Fruit fly (Drosophila melanogaster) whole organism, embryonic: ENCODE data around the gene CG10064.
A peak's percentile ranks its signal among the peaks of the same experiment; 100 is the strongest.

Experiments
- CG10267 ChIP-seq: fragments of 200-800 bp; sonication (Bioruptor generic); optimal IDR thresholded peaks from 2 replicates; lab custom pipeline; 2018; ENCODE audit warnings: missing biosample characterization, mild to moderate bottlenecking, missing genetic modification characterization, moderate library complexity
- CG11504 ChIP-seq: fragments of 200-800 bp; sonication (Bioruptor generic); optimal IDR thresholded peaks from 3 replicates; lab custom pipeline; 2019; ENCODE audit warnings: missing biosample characterization, mild to moderate bottlenecking, missing genetic modification characterization, moderate library complexity
- CG11695 ChIP-seq: fragments of 200-800 bp; sonication (Bioruptor generic); IDR thresholded peaks from 3 replicates; pipeline ENCODE4 v1.3.6; 2022; ENCODE audit warnings: missing biosample characterization, missing genetic modification characterization
- CG12155 ChIP-seq: fragments of 200-800 bp; sonication (Bioruptor generic); optimal IDR thresholded peaks from 3 replicates; lab custom pipeline; 2016; ENCODE audit warnings: missing biosample characterization, missing genetic modification characterization
- CG12391 ChIP-seq: fragments of 200-800 bp; sonication (Bioruptor generic); optimal IDR thresholded peaks from 3 replicates; lab custom pipeline; 2018; ENCODE audit warnings: missing biosample characterization, mild to moderate bottlenecking, missing genetic modification characterization, moderate library complexity
- CG12659 ChIP-seq: fragments of 200-800 bp; sonication (Bioruptor generic); optimal IDR thresholded peaks from 3 replicates; lab custom pipeline; 2017; ENCODE audit warnings: mild to moderate bottlenecking, missing biosample characterization, missing genetic modification reagents, missing genetic modification characterization
- CG14667 ChIP-seq: fragments of 200-800 bp; sonication (Bioruptor generic); IDR thresholded peaks from 2 replicates; pipeline ENCODE4 v1.3.6; 2022; ENCODE audit warnings: missing biosample characterization, missing genetic modification characterization
- CG14965 ChIP-seq: fragments of 200-800 bp; sonication (Bioruptor generic); optimal IDR thresholded peaks from 2 replicates; lab custom pipeline; 2016; ENCODE audit warnings: missing biosample characterization, missing genetic modification characterization, borderline replicate concordance
- CG15696 ChIP-seq: fragments of 200-800 bp; sonication (Bioruptor generic); optimal IDR thresholded peaks from 2 replicates; lab custom pipeline; 2019; ENCODE audit warnings: missing biosample characterization, mild to moderate bottlenecking, missing genetic modification characterization, moderate library complexity
- CG16863 ChIP-seq: fragments of 200-800 bp; sonication (Bioruptor generic); optimal IDR thresholded peaks from 3 replicates; lab custom pipeline; 2016; ENCODE audit warnings: missing biosample characterization, missing genetic modification characterization
- CG2120 ChIP-seq: fragments of 200-800 bp; sonication (Bioruptor generic); optimal IDR thresholded peaks from 3 replicates; lab custom pipeline; 2016; ENCODE audit warnings: missing biosample characterization, missing genetic modification characterization
- CG2712 ChIP-seq: fragments of 200-800 bp; optimal IDR thresholded peaks from 3 replicates; lab custom pipeline; 2019; ENCODE audit warnings: missing biosample characterization, mild to moderate bottlenecking, missing genetic modification characterization, moderate library complexity
- CG32532 ChIP-seq: fragments of 200-800 bp; sonication (Bioruptor generic); IDR thresholded peaks from 2 replicates; pipeline ENCODE4 v1.3.6; 2022; ENCODE audit warnings: missing biosample characterization, missing genetic modification characterization
- CG33557 ChIP-seq: fragments of 200-800 bp; sonication (Bioruptor generic); optimal IDR thresholded peaks from 2 replicates; lab custom pipeline; 2019; ENCODE audit warnings: missing biosample characterization, mild to moderate bottlenecking, missing genetic modification characterization, moderate library complexity
- CG6854 ChIP-seq: fragments of 200-800 bp; sonication (Bioruptor generic); optimal IDR thresholded peaks from 3 replicates; lab custom pipeline; 2017; ENCODE audit warnings: missing biosample characterization, mild to moderate bottlenecking, missing genetic modification characterization
- CG7271 ChIP-seq: fragments of 200-800 bp; sonication (Bioruptor generic); optimal IDR thresholded peaks from 2 replicates; lab custom pipeline; 2018; ENCODE audit warnings: missing biosample characterization, mild to moderate bottlenecking, missing genetic modification characterization, moderate library complexity
- CG7839 ChIP-seq: fragments of 200-800 bp; sonication (Bioruptor generic); optimal IDR thresholded peaks from 3 replicates; lab custom pipeline; 2018; ENCODE audit warnings: missing biosample characterization, mild to moderate bottlenecking, missing genetic modification characterization, moderate library complexity
- CG8944 ChIP-seq: fragments of 200-800 bp; sonication (Bioruptor generic); optimal IDR thresholded peaks from 3 replicates; lab custom pipeline; 2016; ENCODE audit warnings: missing biosample characterization, missing genetic modification characterization
- CG9215 ChIP-seq: fragments of 200-800 bp; sonication (Bioruptor generic); IDR thresholded peaks from 2 replicates; pipeline ENCODE4 v1.3.6; 2022; ENCODE audit warnings: missing biosample characterization, missing genetic modification characterization
- Chrac-16 ChIP-seq: fragments of 200-800 bp; sonication (Bioruptor generic); optimal IDR thresholded peaks from 3 replicates; lab custom pipeline; 2016; ENCODE audit warnings: missing biosample characterization, missing genetic modification characterization
- CkIIα-i1 ChIP-seq: fragments of 200-800 bp; sonication (Bioruptor generic); IDR thresholded peaks from 2 replicates; pipeline ENCODE4 v1.3.6; 2022; ENCODE audit warnings: missing biosample characterization, missing genetic modification characterization
- CoRest ChIP-seq: fragments of 200-800 bp; sonication (Bioruptor generic); optimal IDR thresholded peaks from 3 replicates; lab custom pipeline; 2018; ENCODE audit warnings: missing biosample characterization, mild to moderate bottlenecking, missing genetic modification characterization, moderate library complexity
- D19A ChIP-seq: fragments of 200-800 bp; optimal IDR thresholded peaks from 3 replicates; lab custom pipeline; 2019; ENCODE audit warnings: missing biosample characterization, mild to moderate bottlenecking, missing genetic modification characterization, moderate library complexity
- Dip3 ChIP-seq: fragments of 200-800 bp; sonication (Bioruptor generic); optimal IDR thresholded peaks from 3 replicates; lab custom pipeline; 2016; ENCODE audit warnings: missing biosample characterization, missing genetic modification characterization
- Drgx ChIP-seq: fragments of 200-800 bp; sonication (Bioruptor generic); IDR thresholded peaks from 2 replicates; pipeline ENCODE4 v1.3.6; 2022; ENCODE audit warnings: missing biosample characterization, missing genetic modification characterization
- Ets65A ChIP-seq: fragments of 200-800 bp; sonication (Bioruptor generic); peaks from one replicate; lab custom pipeline; 2016; ENCODE audit warnings: missing biosample characterization, missing genetic modification characterization
- Hr51 ChIP-seq, 2 experiments: fragments of 200-800 bp; sonication (Bioruptor generic); optimal IDR thresholded peaks; 2 replicates in 1 of 2; 3 replicates in 1 of 2; lab custom pipeline; 2016 to 2018; ENCODE audit warnings: missing biosample characterization in 2 of 2, missing genetic modification characterization in 2 of 2, mild to moderate bottlenecking in 1 of 2, moderate library complexity in 1 of 2
- Hr78 ChIP-seq, 2 experiments: fragments of 200-800 bp in 1 of 2; fragments of >200 bp in 1 of 2; sonication (Bioruptor generic) in 1 of 2; optimal IDR thresholded peaks; 2 replicates each; lab custom pipeline; 2017 to 2019; ENCODE audit warnings: missing biosample characterization in 2 of 2, missing genetic modification characterization in 2 of 2, mild to moderate bottlenecking in 1 of 2, moderate library complexity in 1 of 2
- Lim3 ChIP-seq: fragments of 200-800 bp; sonication (Bioruptor generic); IDR thresholded peaks from 2 replicates; pipeline ENCODE4 v1.3.6; 2022; ENCODE audit warnings: missing biosample characterization, missing genetic modification characterization
- Nf-YC ChIP-seq: fragments of 200-800 bp; optimal IDR thresholded peaks from 3 replicates; lab custom pipeline; 2019; ENCODE audit warnings: missing biosample characterization, mild to moderate bottlenecking, missing genetic modification characterization, moderate library complexity
- Sin3A ChIP-seq: fragments of >200 bp; optimal IDR thresholded peaks from 2 replicates; lab custom pipeline; 2018
- Sox102F ChIP-seq: fragments of 200-800 bp; sonication (Bioruptor generic); optimal IDR thresholded peaks from 2 replicates; lab custom pipeline; 2018; ENCODE audit warnings: missing biosample characterization, mild to moderate bottlenecking, missing genetic modification characterization, moderate library complexity
- Ssrp ChIP-seq: fragments of 200-800 bp; sonication (Bioruptor generic); optimal IDR thresholded peaks from 2 replicates; lab custom pipeline; 2018; ENCODE audit warnings: missing biosample characterization, mild to moderate bottlenecking, missing genetic modification characterization, moderate library complexity
- Xrp1 ChIP-seq: fragments of 200-800 bp; sonication (Bioruptor generic); IDR thresholded peaks from 2 replicates; pipeline ENCODE4 v1.3.6; 2022; ENCODE audit warnings: missing biosample characterization, missing genetic modification characterization
- bsh ChIP-seq, 2 experiments: fragments of 200-800 bp; sonication (Bioruptor generic); optimal IDR thresholded peaks; 2 replicates each; lab custom pipeline; 2017 to 2018; ENCODE audit warnings: mild to moderate bottlenecking in 2 of 2, missing biosample characterization in 2 of 2, missing genetic modification characterization in 2 of 2, moderate library complexity in 1 of 2
- caup ChIP-seq: fragments of 200-800 bp; sonication (Bioruptor generic); optimal IDR thresholded peaks from 3 replicates; lab custom pipeline; 2017; ENCODE audit warnings: missing biosample characterization, mild to moderate bottlenecking, missing genetic modification characterization, moderate library complexity; ENCODE audit not compliant: severe bottlenecking
- cg ChIP-seq: fragments of 200-800 bp; sonication (Bioruptor generic); optimal IDR thresholded peaks from 3 replicates; lab custom pipeline; 2019; ENCODE audit warnings: missing biosample characterization, mild to moderate bottlenecking, missing genetic modification characterization, moderate library complexity
- ci ChIP-seq: fragments of 200-800 bp; sonication (Bioruptor generic); IDR thresholded peaks from 3 replicates; pipeline ENCODE4 v1.3.6; 2022; ENCODE audit warnings: missing biosample characterization, missing genetic modification characterization
- dmrt11E ChIP-seq: fragments of 200-800 bp; sonication (Bioruptor generic); optimal IDR thresholded peaks from 3 replicates; lab custom pipeline; 2018; ENCODE audit warnings: missing biosample characterization, mild to moderate bottlenecking, missing genetic modification characterization, moderate library complexity
- dpn ChIP-seq, 2 experiments: fragments of 200-800 bp; sonication (Bioruptor generic); optimal IDR thresholded peaks; 3 replicates each; lab custom pipeline; 2016; ENCODE audit warnings: missing biosample characterization in 2 of 2, missing genetic modification characterization in 2 of 2
- dysf ChIP-seq: fragments of 200-800 bp; sonication (Bioruptor generic); IDR thresholded peaks from 3 replicates; pipeline ENCODE4 v1.3.6; 2022; ENCODE audit warnings: missing biosample characterization, missing genetic modification characterization
- eve ChIP-seq, 2 experiments: fragments of >200 bp; optimal IDR thresholded peaks; 2 replicates each; lab custom pipeline; 2017; ENCODE audit warnings: missing biosample characterization in 2 of 2, missing genetic modification characterization in 2 of 2
- fd96Cb ChIP-seq: fragments of 200-800 bp; sonication (Bioruptor generic); optimal IDR thresholded peaks from 2 replicates; lab custom pipeline; 2018; ENCODE audit warnings: missing biosample characterization, mild to moderate bottlenecking, missing genetic modification characterization, moderate library complexity
- gem ChIP-seq: fragments of 200-800 bp; sonication (Bioruptor generic); optimal IDR thresholded peaks from 2 replicates; lab custom pipeline; 2019; ENCODE audit warnings: missing biosample characterization, mild to moderate bottlenecking, missing genetic modification characterization, moderate library complexity
- gfzf ChIP-seq: fragments of 200-800 bp; sonication (Bioruptor generic); optimal IDR thresholded peaks from 2 replicates; lab custom pipeline; 2016; ENCODE audit warnings: missing biosample characterization, mild to moderate bottlenecking, missing genetic modification characterization, moderate library complexity
- jumu ChIP-seq: fragments of 200-800 bp; sonication (Bioruptor generic); optimal IDR thresholded peaks from 3 replicates; lab custom pipeline; 2016; ENCODE audit warnings: missing biosample characterization, missing genetic modification characterization
- nmo ChIP-seq: fragments of 200-800 bp; sonication (Bioruptor generic); optimal IDR thresholded peaks from 2 replicates; lab custom pipeline; 2018; ENCODE audit warnings: missing biosample characterization, mild to moderate bottlenecking, missing genetic modification characterization, moderate library complexity
- row ChIP-seq: fragments of 200-800 bp; sonication (Bioruptor generic); IDR thresholded peaks from 3 replicates; pipeline ENCODE4 v1.3.6; 2022; ENCODE audit warnings: missing biosample characterization, missing genetic modification characterization
- slp2 ChIP-seq: fragments of 200-800 bp; sonication (Bioruptor generic); optimal IDR thresholded peaks from 2 replicates; lab custom pipeline; 2016; ENCODE audit warnings: missing biosample characterization, missing genetic modification characterization

The CG10064 gene

dm6 chr3L:6978030-6978683 lies 10.5 kb upstream of the CG10064 start:
- TF ChIP-seq CkIIα-i1 (no peak), Hr78 (GFP tag; optimal IDR thresholded peaks at IDR 0.05; lab: Kevin White, UChicago) (peak in 1 of 2 experiments; percentile 12), Sox102F (GFP tag; lab: Kevin White, UChicago) (peak; percentile 52), slp2 (peak; percentile 13), CG6854 (GFP tag; lab: Kevin White, UChicago) (no peak), Chrac-16 (GFP tag; lab: Kevin White, UChicago) (peak; percentile 31), nmo (GFP tag; lab: Kevin White, UChicago) (peak; percentile 23), Xrp1 (peak; percentile 31; the same call in 1 of the 2 replicates), Nf-YC (tag; lab: Kevin White, UChicago) (no peak), CoRest (tag; lab: Kevin White, UChicago) (peak; percentile 17), Drgx (GFP tag; lab: Robert Waterston, UW) (peak; percentile 68), eve (GFP tag; optimal IDR thresholded peaks at IDR 0.05; lab: Kevin White, UChicago) (peak in 1 of 2 experiments; percentile 78), gem (peak; percentile 39), gfzf (GFP tag; lab: Kevin White, UChicago) (no peak), CG14965 (GFP tag; lab: Kevin White, UChicago) (no peak), Dip3 (GFP tag; lab: Kevin White, UChicago) (no peak), CG33557 (GFP tag; lab: Kevin White, UChicago) (peak; percentile 16), CG15696 (tag; lab: Kevin White, UChicago) (peak; percentile 52), D19A (tag; lab: Kevin White, UChicago) (no peak), CG32532 (GFP tag; lab: Robert Waterston, UW) (0 out of 2 replicates have a peak, but pooled peaks have one; percentile 21), Sin3A (lab: Kevin White, UChicago) (no peak), CG11504 (tag; lab: Kevin White, UChicago) (peak; percentile 27), jumu (peak; percentile 23), Hr51 (GFP tag; optimal IDR thresholded peaks at IDR 0.05; lab: Kevin White, UChicago) (peak in 1 of 2 experiments; percentile 20), CG16863 (GFP tag; lab: Kevin White, UChicago) (peak; percentile 35), CG11695 (no peak), dpn (GFP tag; optimal IDR thresholded peaks at IDR 0.05; lab: Kevin White, UChicago) (peak in 1 of 2 experiments; percentile 3), CG2120 (GFP tag; lab: Kevin White, UChicago) (no peak), CG14667 (peak; percentile 41; the same call in 1 of the 2 replicates), CG12155 (GFP tag; lab: Kevin White, UChicago) (peak; percentile 3), caup (no peak), bsh (GFP tag; optimal IDR thresholded peaks at IDR 0.05; lab: Kevin White, UChicago) (peak in 1 of 2 experiments; percentile 43), cg (peak; percentile 47), Ets65A (peak; percentile 78), Ssrp (tag; lab: Kevin White, UChicago) (peak; percentile 10), CG7839 (tag; lab: Kevin White, UChicago) (peak; percentile 26), Lim3 (GFP tag; lab: Robert Waterston, UW) (no peak), dysf (GFP tag; lab: Robert Waterston, UW) (0 out of 3 replicates have a peak, but pooled peaks have one; percentile 29), CG9215 (GFP tag; lab: Robert Waterston, UW) (no peak), CG7271 (no peak), dmrt11E (tag; lab: Kevin White, UChicago) (peak; percentile 27), ci (GFP tag; lab: Robert Waterston, UW) (0 out of 3 replicates have a peak, but pooled peaks have one; percentile 7), CG2712 (tag; lab: Kevin White, UChicago) (peak; percentile 28), CG12659 (no peak), row (GFP tag; lab: Robert Waterston, UW) (peak; percentile 54), CG12391 (tag; lab: Kevin White, UChicago) (peak; percentile 16), CG8944 (no peak), CG10267 (no peak), fd96Cb (tag; lab: Kevin White, UChicago) (peak; percentile 18)
